Worm (Caenorhabditis elegans) whole organism, early embryonic: ENCODE data around the gene inx-11.

Source experiments
- B0310.2 ChIP-seq: sonication (generic microtip); optimal IDR thresholded peaks from 2 replicates; lab custom pipeline; 2016; ENCODE audit warnings: mild to moderate bottlenecking, missing genetic modification characterization, missing compliant biosample characterization
- F13C5.2 ChIP-seq: sonication (generic microtip); optimal IDR thresholded peaks from 2 replicates; lab custom pipeline; 2017; ENCODE audit warnings: mild to moderate bottlenecking, missing genetic modification characterization, inconsistent platforms, missing compliant biosample characterization
- aly-1 ChIP-seq: sonication (generic microtip); optimal IDR thresholded peaks from 2 replicates; lab custom pipeline; 2016; ENCODE audit warnings: missing genetic modification characterization, missing compliant biosample characterization
- ama-1 ChIP-seq: fragments of 150-350 bp; optimal IDR thresholded peaks from 2 replicates; lab custom pipeline; 2014
- ceh-13 ChIP-seq: fragments of 200-800 bp; sonication (Bioruptor generic); optimal IDR thresholded peaks from 2 replicates; lab custom pipeline; 2018; ENCODE audit warnings: mild to moderate bottlenecking, missing genetic modification characterization, missing compliant biosample characterization
- ets-7 ChIP-seq: sonication (generic microtip); optimal IDR thresholded peaks from 2 replicates; lab custom pipeline; 2016; ENCODE audit warnings: missing genotype, missing genetic modification characterization, missing compliant biosample characterization
- flt-1 ChIP-seq: fragments of 200-800 bp; sonication (Bioruptor generic); IDR thresholded peaks from 2 replicates; pipeline ENCODE4 v1.3.6; 2022; ENCODE audit warnings: missing genetic modification characterization, missing compliant biosample characterization
- hmbx-1 ChIP-seq: sonication (generic microtip); optimal IDR thresholded peaks from 2 replicates; lab custom pipeline; 2016; ENCODE audit warnings: mild to moderate bottlenecking, missing genetic modification characterization, missing compliant biosample characterization
- hmg-4 ChIP-seq: fragments of 200-800 bp; sonication (Bioruptor generic); optimal IDR thresholded peaks from 2 replicates; lab custom pipeline; 2018; ENCODE audit warnings: mild to moderate bottlenecking, missing genetic modification characterization, missing compliant biosample characterization
- hnd-1 ChIP-seq: sonication (generic microtip); optimal IDR thresholded peaks from 2 replicates; lab custom pipeline; 2016; ENCODE audit warnings: missing genetic modification characterization, missing compliant biosample characterization
- pes-1 ChIP-seq: fragments of 200-800 bp; sonication (Bioruptor generic); IDR thresholded peaks from 2 replicates; pipeline ENCODE4 v1.3.6; 2022; ENCODE audit warnings: missing genetic modification reagents, missing genetic modification characterization, missing compliant biosample characterization
- scrt-1 ChIP-seq: fragments of 200-800 bp; sonication (Bioruptor generic); IDR thresholded peaks from 2 replicates; pipeline ENCODE4 v1.3.6; 2022; ENCODE audit warnings: missing genetic modification characterization, missing compliant biosample characterization
- sea-1 ChIP-seq: fragments of 200-800 bp; sonication (Bioruptor generic); conservative IDR thresholded peaks from 2 replicates; pipeline ENCODE4 v1.3.6; 2022; ENCODE audit warnings: missing genetic modification characterization, missing compliant biosample characterization
- tra-4 ChIP-seq: sonication (generic microtip); optimal IDR thresholded peaks from 2 replicates; lab custom pipeline; 2017; ENCODE audit warnings: missing genetic modification characterization, missing compliant biosample characterization

Gene inx-11

ce11 chrV:12540018-12540417, 53.0 kb downstream of the inx-11 start:
- no peak for TF ChIP-seq F13C5.2
- TF ChIP-seq hmbx-1 (tag; lab: Kevin White, UChicago) = no peak
- TF ChIP-seq tra-4 (tag; lab: Kevin White, UChicago) = no peak
- TF ChIP-seq ets-7 (tag; lab: Kevin White, UChicago) = no peak
- no peak for TF ChIP-seq B0310.2
- no peak for TF ChIP-seq ama-1 (lab: Kevin White, UChicago)
- no peak for TF ChIP-seq flt-1
- TF ChIP-seq scrt-1 (GFP tag; lab: Robert Waterston, UW) = no peak
- TF ChIP-seq ceh-13 (GFP tag; lab: Kevin White, UChicago) = no peak
- no peak for TF ChIP-seq pes-1 (GFP tag; lab: Robert Waterston, UW)
- no peak for TF ChIP-seq hmg-4

- TF ChIP-seq hmbx-1 (tag; lab: Kevin White, UChicago) = no peak
- no peak for TF ChIP-seq F13C5.2
- TF ChIP-seq aly-1 (tag; lab: Kevin White, UChicago) = no peak
- no peak for TF ChIP-seq ceh-13 (GFP tag; lab: Kevin White, UChicago)
These were observed 53.7 kb downstream of the inx-11 start, which contains the start of gene F45D3.2 for ce11 chrV:12540739-12541138. TSS of gene F45D3.2 (plus strand) at chrV:12541039.

ce11 chrV:12541207-12541606, 54.2 kb downstream of the inx-11 start:
- TF ChIP-seq B0310.2 (no peak), hnd-1 (tag; lab: Kevin White, UChicago) (no peak), tra-4 (tag; lab: Kevin White, UChicago) (no peak), hmg-4 (no peak), sea-1 (GFP tag; lab: Robert Waterston, UW) (no peak), ets-7 (tag; lab: Kevin White, UChicago) (no peak), ama-1 (lab: Kevin White, UChicago) (no peak)
